Fruit fly (Drosophila melanogaster) whole organism, embryonic: Measurements from ENCODE around the gene CG31717.
A peak's percentile ranks its signal among the peaks of the same experiment; 100 is the strongest.

Experiments used
- Aef1 ChIP-seq: fragments of 200-800 bp; sonication (Bioruptor generic); IDR thresholded peaks from 3 replicates; pipeline ENCODE4 v1.3.6; 2022; ENCODE audit warnings: missing biosample characterization, missing genetic modification characterization
- CG1024 ChIP-seq: fragments of 200-800 bp; sonication (Bioruptor generic); IDR thresholded peaks from 2 replicates; pipeline ENCODE4 v1.3.6; 2022; ENCODE audit warnings: missing biosample characterization, missing genetic modification characterization
- CG10321 ChIP-seq: fragments of 200-800 bp; sonication (Bioruptor generic); IDR thresholded peaks from 2 replicates; pipeline ENCODE4 v1.3.6; 2022; ENCODE audit warnings: missing biosample characterization, missing genetic modification characterization
- CG10366 ChIP-seq: fragments of 200-800 bp; sonication (Bioruptor generic); IDR thresholded peaks from 2 replicates; pipeline ENCODE4 v1.3.6; 2022; ENCODE audit warnings: missing biosample characterization, missing genetic modification characterization
- CG10431 ChIP-seq: fragments of 200-800 bp; sonication (Bioruptor generic); optimal IDR thresholded peaks from 3 replicates; lab custom pipeline; 2018; ENCODE audit warnings: missing biosample characterization, mild to moderate bottlenecking, missing genetic modification characterization
- CG11398 ChIP-seq: fragments of 200-800 bp; sonication (Bioruptor generic); optimal IDR thresholded peaks from 2 replicates; lab custom pipeline; 2016; ENCODE audit warnings: missing biosample characterization, missing genetic modification characterization
- CG11504 ChIP-seq: fragments of 200-800 bp; sonication (Bioruptor generic); optimal IDR thresholded peaks from 3 replicates; lab custom pipeline; 2019; ENCODE audit warnings: missing biosample characterization, mild to moderate bottlenecking, missing genetic modification characterization, moderate library complexity
- CG12236 ChIP-seq: fragments of 200-800 bp; sonication (Bioruptor generic); optimal IDR thresholded peaks from 2 replicates; lab custom pipeline; 2016; ENCODE audit warnings: missing biosample characterization, missing genetic modification characterization
- CG12942 ChIP-seq: fragments of 200-800 bp; sonication (Bioruptor generic); optimal IDR thresholded peaks from 3 replicates; lab custom pipeline; 2016; ENCODE audit warnings: missing biosample characterization, missing genetic modification characterization
- CG15011 ChIP-seq: fragments of 200-800 bp; sonication (Bioruptor generic); optimal IDR thresholded peaks from 3 replicates; lab custom pipeline; 2018; ENCODE audit warnings: missing biosample characterization, mild to moderate bottlenecking, missing genetic modification characterization
- CG15073 ChIP-seq: fragments of 200-800 bp; sonication (Bioruptor generic); optimal IDR thresholded peaks from 2 replicates; lab custom pipeline; 2016; ENCODE audit warnings: missing biosample characterization, missing genetic modification characterization
- CG15479 ChIP-seq: fragments of 200-800 bp; sonication (Bioruptor generic); optimal IDR thresholded peaks from 3 replicates; lab custom pipeline; 2019; ENCODE audit warnings: missing biosample characterization, mild to moderate bottlenecking, missing genetic modification characterization, moderate library complexity
- CG2120 ChIP-seq: fragments of 200-800 bp; sonication (Bioruptor generic); optimal IDR thresholded peaks from 3 replicates; lab custom pipeline; 2016; ENCODE audit warnings: missing biosample characterization, missing genetic modification characterization
- CG2678 ChIP-seq: fragments of 200-800 bp; sonication (Bioruptor generic); optimal IDR thresholded peaks from 3 replicates; lab custom pipeline; 2019; ENCODE audit warnings: missing biosample characterization, mild to moderate bottlenecking, missing genetic modification characterization, moderate library complexity
- CG2889 ChIP-seq: fragments of 200-800 bp; sonication (Bioruptor generic); IDR thresholded peaks from 3 replicates; pipeline ENCODE4 v1.3.6; 2022; ENCODE audit warnings: missing biosample characterization, missing genetic modification characterization
- CG3163 ChIP-seq: fragments of 200-800 bp; sonication (Bioruptor generic); optimal IDR thresholded peaks from 3 replicates; lab custom pipeline; 2016; ENCODE audit warnings: missing biosample characterization, missing genetic modification characterization
- CG3838 ChIP-seq: fragments of 200-800 bp; sonication (Bioruptor generic); optimal IDR thresholded peaks from 3 replicates; lab custom pipeline; 2016; ENCODE audit warnings: missing biosample characterization, missing genetic modification characterization
- CG6683 ChIP-seq: fragments of 200-800 bp; sonication (Bioruptor generic); optimal IDR thresholded peaks from 2 replicates; lab custom pipeline; 2017; ENCODE audit warnings: missing biosample characterization, mild to moderate bottlenecking, missing genetic modification characterization, missing genetic modification reagents
- CG7745 ChIP-seq: fragments of 200-800 bp; sonication (Bioruptor generic); optimal IDR thresholded peaks from 2 replicates; lab custom pipeline; 2018; ENCODE audit warnings: missing biosample characterization, mild to moderate bottlenecking, missing genetic modification characterization, moderate library complexity
- CkIIα-i1 ChIP-seq: fragments of 200-800 bp; sonication (Bioruptor generic); IDR thresholded peaks from 2 replicates; pipeline ENCODE4 v1.3.6; 2022; ENCODE audit warnings: missing biosample characterization, missing genetic modification characterization
- Dp ChIP-seq: fragments of 200-800 bp; sonication (Bioruptor generic); optimal IDR thresholded peaks from 2 replicates; lab custom pipeline; 2018; ENCODE audit warnings: missing biosample characterization, mild to moderate bottlenecking, missing genetic modification characterization, moderate library complexity
- E2f1 ChIP-seq: fragments of 200-800 bp; sonication (Bioruptor generic); IDR thresholded peaks from 2 replicates; pipeline ENCODE4 v1.3.6; 2022; ENCODE audit warnings: missing biosample characterization, missing genetic modification characterization
- E2f2 ChIP-seq: fragments of 200-800 bp; sonication (Bioruptor generic); IDR thresholded peaks from 2 replicates; pipeline ENCODE4 v1.3.6; 2022; ENCODE audit warnings: missing biosample characterization, missing genetic modification characterization
- Fer1 ChIP-seq: fragments of 200-800 bp; sonication (Bioruptor generic); optimal IDR thresholded peaks from 2 replicates; lab custom pipeline; 2017; ENCODE audit warnings: missing biosample characterization, mild to moderate bottlenecking, missing genetic modification characterization
- GATAe ChIP-seq: fragments of 200-800 bp; sonication (Bioruptor generic); conservative IDR thresholded peaks from 2 replicates; pipeline ENCODE4 v1.3.6; 2022; ENCODE audit warnings: missing biosample characterization, missing genetic modification characterization
- Gug ChIP-seq: fragments of 200-800 bp; sonication (Bioruptor generic); IDR thresholded peaks from 4 replicates; pipeline ENCODE4 v1.3.6; 2022; ENCODE audit warnings: missing biosample characterization, missing genetic modification characterization
- HLHmδ ChIP-seq: fragments of 200-800 bp; sonication (Bioruptor generic); optimal IDR thresholded peaks from 2 replicates; lab custom pipeline; 2018; ENCODE audit warnings: missing biosample characterization, mild to moderate bottlenecking, missing genetic modification characterization, moderate library complexity
- Hand ChIP-seq: fragments of 200-800 bp; sonication (Bioruptor generic); optimal IDR thresholded peaks from 2 replicates; lab custom pipeline; 2017; ENCODE audit warnings: mild to moderate bottlenecking, missing biosample characterization, missing genetic modification reagents, missing genetic modification characterization
- HmgD ChIP-seq: fragments of 200-800 bp; sonication (Bioruptor generic); optimal IDR thresholded peaks from 3 replicates; lab custom pipeline; 2016; ENCODE audit warnings: missing biosample characterization, missing genetic modification characterization
- Oli ChIP-seq: fragments of 200-800 bp; sonication (Bioruptor generic); optimal IDR thresholded peaks from 2 replicates; lab custom pipeline; 2018; ENCODE audit warnings: missing biosample characterization, mild to moderate bottlenecking, missing genetic modification characterization, moderate library complexity
- Ravus ChIP-seq: fragments of 200-800 bp; sonication (Bioruptor generic); IDR thresholded peaks from 2 replicates; pipeline ENCODE4 v1.3.6; 2022; ENCODE audit warnings: missing biosample characterization, missing genetic modification characterization
- aop ChIP-seq: fragments of 200-800 bp; sonication (Bioruptor generic); IDR thresholded peaks from 2 replicates; pipeline ENCODE4 v1.3.6; 2022; ENCODE audit warnings: missing biosample characterization, missing genetic modification characterization
- ara ChIP-seq: fragments of 200-800 bp; sonication (Bioruptor generic); IDR thresholded peaks from 2 replicates; pipeline ENCODE4 v1.3.6; 2022; ENCODE audit warnings: missing biosample characterization, missing genetic modification characterization
- cad ChIP-seq: fragments of >200 bp; optimal IDR thresholded peaks from 2 replicates; lab custom pipeline; 2017; ENCODE audit warnings: missing biosample characterization, missing genetic modification characterization
- chn ChIP-seq: fragments of 200-800 bp; sonication (Bioruptor generic); optimal IDR thresholded peaks from 2 replicates; lab custom pipeline; 2016; ENCODE audit warnings: missing biosample characterization, missing genetic modification characterization
- dm ChIP-seq: fragments of 200-800 bp; sonication (Bioruptor generic); optimal IDR thresholded peaks from 3 replicates; lab custom pipeline; 2016; ENCODE audit warnings: missing biosample characterization, missing genetic modification characterization
- en ChIP-seq: fragments of 200-800 bp; sonication (Bioruptor generic); optimal IDR thresholded peaks from 2 replicates; lab custom pipeline; 2016; ENCODE audit warnings: missing biosample characterization, missing genetic modification characterization
- esg ChIP-seq: fragments of 200-800 bp; sonication (Bioruptor generic); conservative IDR thresholded peaks from 2 replicates; pipeline ENCODE4 v1.3.6; 2022; ENCODE audit warnings: missing biosample characterization, missing genetic modification characterization
- eve ChIP-seq, 2 experiments: fragments of >200 bp; optimal IDR thresholded peaks; 2 replicates each; lab custom pipeline; 2017; ENCODE audit warnings: missing biosample characterization in 2 of 2, missing genetic modification characterization in 2 of 2
- gro ChIP-seq: fragments of 200-800 bp; sonication (Bioruptor generic); optimal IDR thresholded peaks from 2 replicates; lab custom pipeline; 2016; ENCODE audit warnings: missing biosample characterization, missing genetic modification characterization
- hb ChIP-seq: fragments of 200-800 bp; sonication (Bioruptor generic); IDR thresholded peaks from 3 replicates; pipeline ENCODE4 v1.3.6; 2022; ENCODE audit warnings: missing biosample characterization, missing genetic modification characterization; ENCODE audit not compliant: partially characterized antibody
- kah ChIP-seq: fragments of 200-800 bp; sonication (Bioruptor generic); optimal IDR thresholded peaks from 2 replicates; lab custom pipeline; 2018; ENCODE audit warnings: missing biosample characterization, mild to moderate bottlenecking, missing genetic modification characterization
- klu ChIP-seq: fragments of 200-800 bp; sonication (Bioruptor generic); IDR thresholded peaks from 2 replicates; pipeline ENCODE4 v1.3.6; 2022; ENCODE audit warnings: missing biosample characterization, missing genetic modification characterization
- mam ChIP-seq: fragments of 200-800 bp; sonication (Bioruptor generic); optimal IDR thresholded peaks from 3 replicates; lab custom pipeline; 2016; ENCODE audit warnings: missing biosample characterization, missing genetic modification characterization
- nmo ChIP-seq: fragments of 200-800 bp; sonication (Bioruptor generic); optimal IDR thresholded peaks from 2 replicates; lab custom pipeline; 2018; ENCODE audit warnings: missing biosample characterization, mild to moderate bottlenecking, missing genetic modification characterization, moderate library complexity
- onecut ChIP-seq: fragments of 200-800 bp; sonication (Bioruptor generic); IDR thresholded peaks from 2 replicates; pipeline ENCODE4 v1.3.6; 2022; ENCODE audit warnings: missing biosample characterization, missing genetic modification characterization
- row ChIP-seq: fragments of 200-800 bp; sonication (Bioruptor generic); IDR thresholded peaks from 3 replicates; pipeline ENCODE4 v1.3.6; 2022; ENCODE audit warnings: missing biosample characterization, missing genetic modification characterization
- sna ChIP-seq: fragments of 200-800 bp; sonication (Bioruptor generic); IDR thresholded peaks from 2 replicates; pipeline ENCODE4 v1.3.6; 2022; ENCODE audit warnings: missing biosample characterization, missing genetic modification characterization; ENCODE audit not compliant: partially characterized antibody
- tio ChIP-seq: fragments of 200-800 bp; sonication (Bioruptor generic); optimal IDR thresholded peaks from 2 replicates; lab custom pipeline; 2017; ENCODE audit warnings: missing biosample characterization, missing genetic modification characterization, inconsistent platforms
- tx ChIP-seq: fragments of 200-800 bp; sonication (Bioruptor generic); optimal IDR thresholded peaks from 2 replicates; lab custom pipeline; 2016; ENCODE audit warnings: missing biosample characterization, missing genetic modification characterization
- vnd ChIP-seq: fragments of 200-800 bp; sonication (Bioruptor generic); IDR thresholded peaks from 3 replicates; pipeline ENCODE4 v1.3.6; 2022; ENCODE audit warnings: missing biosample characterization, missing genetic modification characterization; ENCODE audit not compliant: partially characterized antibody

The CG31717 gene

dm6 chr2L:10299077-10299809 is 48.7 kb downstream of the CG31717 start (continued):
- no peak for TF ChIP-seq klu (GFP tag; lab: Robert Waterston, UW)
- no peak for TF ChIP-seq en (GFP tag; lab: Kevin White, UChicago)
- TF ChIP-seq CG3838 (GFP tag; lab: Kevin White, UChicago): no peak
- TF ChIP-seq Dp (GFP tag; lab: Kevin White, UChicago): no peak
- TF ChIP-seq nmo (GFP tag; lab: Kevin White, UChicago): peak; percentile 30
- no peak for TF ChIP-seq CG2889 (GFP tag; lab: Robert Waterston, UW)
- no peak for TF ChIP-seq GATAe (GFP tag; lab: Robert Waterston, UW)
- no peak for TF ChIP-seq E2f2 (GFP tag; lab: Robert Waterston, UW)
- no peak for TF ChIP-seq esg
- TF ChIP-seq Ravus (GFP tag; lab: Robert Waterston, UW): no peak
- no peak for TF ChIP-seq aop (GFP tag; lab: Robert Waterston, UW)
- TF ChIP-seq onecut (GFP tag; lab: Robert Waterston, UW): peak; percentile 62
- TF ChIP-seq chn (GFP tag; lab: Kevin White, UChicago): no peak
- TF ChIP-seq E2f1 (GFP tag; lab: Robert Waterston, UW): no peak
- TF ChIP-seq vnd: no peak
- TF ChIP-seq row: peak; percentile 47; the same call in 2 of the 3 replicates
- TF ChIP-seq CG12942: no peak
- TF ChIP-seq CG6683 (GFP tag; lab: Kevin White, UChicago): no peak
- no peak for TF ChIP-seq cad (GFP tag; lab: Kevin White, UChicago)
- no peak for TF ChIP-seq sna (GFP tag; lab: Robert Waterston, UW)
- TF ChIP-seq CG10366 (GFP tag; lab: Robert Waterston, UW): no peak
- TF ChIP-seq CG2120 (GFP tag; lab: Kevin White, UChicago): peak; percentile 0
- TF ChIP-seq CkIIα-i1 (GFP tag; lab: Robert Waterston, UW): no peak
- TF ChIP-seq CG10321 (GFP tag; lab: Robert Waterston, UW): no peak
- TF ChIP-seq CG15011: no peak
- no peak for TF ChIP-seq hb
- TF ChIP-seq HLHmδ (GFP tag; lab: Kevin White, UChicago): no peak
- TF ChIP-seq Hand: no peak
- no peak for TF ChIP-seq CG12236
- TF ChIP-seq CG11398 (GFP tag; lab: Kevin White, UChicago): no peak
- TF ChIP-seq Aef1: no peak
- no peak for TF ChIP-seq CG2678 (tag; lab: Kevin White, UChicago)
- no peak for TF ChIP-seq mam (GFP tag; lab: Kevin White, UChicago)
- no peak for TF ChIP-seq gro (GFP tag; lab: Kevin White, UChicago)
- TF ChIP-seq dm (GFP tag; lab: Kevin White, UChicago): no peak
- peak; percentile 31 for TF ChIP-seq CG11504
- TF ChIP-seq CG15073 (GFP tag; lab: Kevin White, UChicago): no peak
- TF ChIP-seq tx (GFP tag; lab: Kevin White, UChicago): no peak
- no peak for TF ChIP-seq kah (GFP tag; lab: Kevin White, UChicago)
- TF ChIP-seq Fer1 (GFP tag; lab: Kevin White, UChicago): no peak
- no peak for TF ChIP-seq CG1024 (GFP tag; lab: Robert Waterston, UW)
- TF ChIP-seq HmgD (GFP tag; lab: Kevin White, UChicago): no peak
- TF ChIP-seq eve (GFP tag; optimal IDR thresholded peaks at IDR 0.05; lab: Kevin White, UChicago): peak in 1 of 2 experiments; percentile 41
- TF ChIP-seq CG3163 (GFP tag; lab: Kevin White, UChicago): no peak
- TF ChIP-seq CG7745 (tag; lab: Kevin White, UChicago): no peak
- TF ChIP-seq CG15479: no peak
- TF ChIP-seq ara (GFP tag; lab: Robert Waterston, UW): no peak
- no peak for TF ChIP-seq tio (GFP tag; lab: Kevin White, UChicago)
- peak; percentile 17 for TF ChIP-seq Oli (tag; lab: Kevin White, UChicago)
- TF ChIP-seq Gug (GFP tag; lab: Robert Waterston, UW): no peak
- TF ChIP-seq CG10431 (GFP tag; lab: Kevin White, UChicago): no peak
